Fruit fly (Drosophila melanogaster) Kc167 (cell line): ENCODE results near the gene CG10702.

ENCODE experiments used
- Myc ChIP-seq: fragments of >200 bp; optimal IDR thresholded peaks from 2 replicates; lab custom pipeline; 2017; ENCODE audit warnings: missing external identifiers
- h ChIP-seq: fragments of >200 bp; optimal IDR thresholded peaks from 3 replicates; lab custom pipeline; 2018; ENCODE audit warnings: missing external identifiers
- insv ChIP-seq: fragments of >200 bp; optimal IDR thresholded peaks from 3 replicates; lab custom pipeline; 2018; ENCODE audit warnings: missing external identifiers
- psq ChIP-seq: fragments of >200 bp; optimal IDR thresholded peaks from 2 replicates; lab custom pipeline; 2017; ENCODE audit warnings: missing external identifiers
- ttk ChIP-seq: sonication (Bioruptor generic); optimal IDR thresholded peaks from 2 replicates; lab custom pipeline; 2017; ENCODE audit warnings: missing external identifiers

- TF ChIP-seq insv (no peak), Myc (lab: Kevin White, UChicago) (no peak), ttk (lab: Kevin White, UChicago) (no peak), h (no peak), psq (lab: Kevin White, UChicago) (no peak)
Measured at dm6 chr2L:19089385-19089784, 19.7 kb upstream of the CG10702 start.
